Fruit fly (Drosophila melanogaster) whole organism, wandering third instar larva: Measurements from ENCODE around the gene Ugt307A1.
A peak's percentile ranks its signal among the peaks of the same experiment; 100 is the strongest.

Experiments used
- Abd-B ChIP-seq: fragments of >200 bp; optimal IDR thresholded peaks from 2 replicates; lab custom pipeline; 2017; ENCODE audit warnings: missing biosample characterization, missing genetic modification characterization
- CG32264 ChIP-seq: fragments of 200-800 bp; sonication (Bioruptor generic); optimal IDR thresholded peaks from 2 replicates; lab custom pipeline; 2016; ENCODE audit warnings: missing biosample characterization, missing genetic modification characterization
- CG9705 ChIP-seq: fragments of 200-800 bp; sonication (Bioruptor generic); optimal IDR thresholded peaks from 2 replicates; lab custom pipeline; 2018; ENCODE audit warnings: missing biosample characterization, mild to moderate bottlenecking, missing genetic modification characterization
- CrebA ChIP-seq: fragments of 200-800 bp; sonication (Bioruptor generic); optimal IDR thresholded peaks from 2 replicates; lab custom pipeline; 2016; ENCODE audit warnings: missing biosample characterization, mild to moderate bottlenecking, missing genetic modification characterization, borderline replicate concordance
- Dfd ChIP-seq: fragments of >200 bp; optimal IDR thresholded peaks from 2 replicates; lab custom pipeline; 2017; ENCODE audit warnings: missing biosample characterization, missing genetic modification characterization
- Dif ChIP-seq: fragments of 200-275, 200-300 bp; sonication (Bioruptor generic); optimal IDR thresholded peaks from 2 replicates; lab custom pipeline; 2018; ENCODE audit warnings: missing biosample characterization, missing genetic modification characterization; ENCODE audit not compliant: partially characterized antibody
- GATAd ChIP-seq: sonication (Bioruptor generic); optimal IDR thresholded peaks from 2 replicates; lab custom pipeline; 2016; ENCODE audit warnings: missing biosample characterization, missing genetic modification characterization
- HLH106 ChIP-seq: fragments of 200-800 bp; optimal IDR thresholded peaks from 3 replicates; lab custom pipeline; 2019; ENCODE audit warnings: missing biosample characterization, mild to moderate bottlenecking, missing genetic modification characterization, moderate library complexity
- Hnf4 ChIP-seq: fragments of 200-800 bp; sonication (Bioruptor generic); optimal IDR thresholded peaks from 2 replicates; lab custom pipeline; 2016; ENCODE audit warnings: missing biosample characterization, mild to moderate bottlenecking, missing genetic modification characterization
- Hr78 ChIP-seq: fragments of >200 bp; optimal IDR thresholded peaks from 2 replicates; lab custom pipeline; 2017; ENCODE audit warnings: missing biosample characterization, missing genetic modification characterization
- Hr83 ChIP-seq: fragments of 200-300 bp; sonication (Bioruptor generic); optimal IDR thresholded peaks from 2 replicates; lab custom pipeline; 2016; ENCODE audit warnings: missing biosample characterization, mild to moderate bottlenecking, missing genetic modification characterization, moderate library complexity; ENCODE audit not compliant: poor library complexity, severe bottlenecking
- Jra ChIP-seq: sonication (Bioruptor generic); optimal IDR thresholded peaks from 2 replicates; lab custom pipeline; 2016; ENCODE audit warnings: missing biosample characterization, missing genetic modification characterization
- Mio ChIP-seq: sonication (Bioruptor generic); optimal IDR thresholded peaks from 2 replicates; lab custom pipeline; 2016; ENCODE audit warnings: missing biosample characterization, missing genetic modification characterization
- Myc ChIP-seq: fragments of >200 bp; optimal IDR thresholded peaks from 2 replicates; lab custom pipeline; 2017
- N ChIP-seq: fragments of >200 bp; optimal IDR thresholded peaks from 2 replicates; lab custom pipeline; 2018; ENCODE audit warnings: missing biosample characterization, missing external identifiers, missing genetic modification characterization
- OdsH ChIP-seq: fragments of 200-800 bp; sonication (Bioruptor generic); optimal IDR thresholded peaks from 2 replicates; lab custom pipeline; 2016; ENCODE audit warnings: missing biosample characterization, mild to moderate bottlenecking, missing genetic modification characterization
- Rel ChIP-seq, 2 experiments: fragments of 200-800 bp; sonication (Bioruptor generic) in 1 of 2; optimal IDR thresholded peaks; 2 replicates in 1 of 2; 3 replicates in 1 of 2; lab custom pipeline; 2016 to 2019; ENCODE audit warnings: mild to moderate bottlenecking in 2 of 2, missing biosample characterization in 2 of 2, missing genetic modification characterization in 2 of 2, moderate library complexity in 1 of 2
- Sp1 ChIP-seq: fragments of 200-800 bp; sonication (Bioruptor generic); optimal IDR thresholded peaks from 3 replicates; lab custom pipeline; 2019; ENCODE audit warnings: missing biosample characterization, mild to moderate bottlenecking, missing genetic modification characterization, moderate library complexity
- Vsx2 ChIP-seq: fragments of 200-300, 225-300 bp; sonication (Bioruptor generic); optimal IDR thresholded peaks from 2 replicates; lab custom pipeline; 2018; ENCODE audit warnings: missing biosample characterization, missing genetic modification characterization; ENCODE audit not compliant: partially characterized antibody
- br ChIP-seq: fragments of 200-800 bp; sonication (Bioruptor generic); optimal IDR thresholded peaks from 2 replicates; lab custom pipeline; 2016; ENCODE audit warnings: missing biosample characterization, missing genetic modification characterization
- brk ChIP-seq: fragments of 200-800 bp; sonication (Bioruptor generic); optimal IDR thresholded peaks from 2 replicates; lab custom pipeline; 2016; ENCODE audit warnings: missing biosample characterization, mild to moderate bottlenecking, missing genetic modification characterization
- dl ChIP-seq, 2 experiments: fragments of 175-275, 200-275 bp in 1 of 2; fragments of 200-275 bp in 1 of 2; sonication (Bioruptor generic); optimal IDR thresholded peaks; lab custom pipeline; 2018; ENCODE audit warnings: mild to moderate bottlenecking in 2 of 2, missing biosample characterization in 2 of 2, missing genetic modification characterization in 2 of 2, moderate library complexity in 2 of 2; ENCODE audit not compliant: partially characterized antibody in 2 of 2, insufficient read depth in 1 of 2
- dmrt93B ChIP-seq: fragments of 200-800 bp; sonication (Bioruptor generic); optimal IDR thresholded peaks from 2 replicates; lab custom pipeline; 2018; ENCODE audit warnings: missing biosample characterization, mild to moderate bottlenecking, missing genetic modification characterization
- dsf ChIP-seq: sonication (Bioruptor generic); optimal IDR thresholded peaks from 2 replicates; lab custom pipeline; 2016; ENCODE audit warnings: missing biosample characterization, missing genetic modification characterization, borderline replicate concordance
- ey ChIP-seq: fragments of 200-800 bp; sonication (Bioruptor generic); optimal IDR thresholded peaks from 2 replicates; lab custom pipeline; 2016; ENCODE audit warnings: missing biosample characterization, missing genetic modification characterization
- foxo ChIP-seq, 2 experiments: fragments of 200-800 bp; sonication (Bioruptor generic); optimal IDR thresholded peaks; 2 replicates in 1 of 2; 3 replicates in 1 of 2; lab custom pipeline; 2016 to 2017; ENCODE audit warnings: missing biosample characterization in 2 of 2, missing genetic modification characterization in 2 of 2
- fru ChIP-seq: fragments of 200-800 bp; sonication (Bioruptor generic); optimal IDR thresholded peaks from 3 replicates; lab custom pipeline; 2016; ENCODE audit warnings: missing biosample characterization, mild to moderate bottlenecking, missing genetic modification characterization
- h ChIP-seq: fragments of 200-800 bp; sonication (Bioruptor generic); optimal IDR thresholded peaks from 3 replicates; lab custom pipeline; 2016; ENCODE audit warnings: missing biosample characterization, mild to moderate bottlenecking, missing genetic modification characterization
- jim ChIP-seq: fragments of 175-275, 200-325 bp; sonication (Bioruptor generic); optimal IDR thresholded peaks from 2 replicates; lab custom pipeline; 2016; ENCODE audit warnings: missing biosample characterization, mild to moderate bottlenecking, missing genetic modification characterization
- lola ChIP-seq: fragments of >200 bp; optimal IDR thresholded peaks from 2 replicates; lab custom pipeline; 2017; ENCODE audit warnings: missing biosample characterization, missing genetic modification characterization
- pan ChIP-seq: fragments of >200 bp; optimal IDR thresholded peaks from 2 replicates; lab custom pipeline; 2017
- psq ChIP-seq: fragments of 200-800 bp; sonication (Bioruptor generic); optimal IDR thresholded peaks from 3 replicates; lab custom pipeline; 2017; ENCODE audit warnings: missing biosample characterization, mild to moderate bottlenecking, missing genetic modification characterization, moderate library complexity
- rgr ChIP-seq: fragments of 200-800 bp; sonication (Bioruptor generic); optimal IDR thresholded peaks from 3 replicates; lab custom pipeline; 2016; ENCODE audit warnings: missing biosample characterization, mild to moderate bottlenecking, missing genetic modification characterization
- sage ChIP-seq: fragments of 200-800 bp; sonication (Bioruptor generic); optimal IDR thresholded peaks from 2 replicates; lab custom pipeline; 2016; ENCODE audit warnings: missing biosample characterization, mild to moderate bottlenecking, missing genetic modification characterization
- sv ChIP-seq: fragments of 200-800 bp; sonication (Bioruptor generic); optimal IDR thresholded peaks from 3 replicates; lab custom pipeline; 2016; ENCODE audit warnings: missing biosample characterization, missing genetic modification characterization
- tai ChIP-seq: sonication (Bioruptor generic); optimal IDR thresholded peaks from 2 replicates; lab custom pipeline; 2016; ENCODE audit warnings: missing biosample characterization, missing genetic modification characterization
- usp ChIP-seq: fragments of >200 bp; optimal IDR thresholded peaks from 2 replicates; lab custom pipeline; 2017; ENCODE audit warnings: missing biosample characterization, missing genetic modification characterization
- woc ChIP-seq: sonication (Bioruptor generic); optimal IDR thresholded peaks from 2 replicates; lab custom pipeline; 2016; ENCODE audit warnings: missing biosample characterization, mild to moderate bottlenecking, missing genetic modification characterization

The Ugt307A1 gene

DNA sequence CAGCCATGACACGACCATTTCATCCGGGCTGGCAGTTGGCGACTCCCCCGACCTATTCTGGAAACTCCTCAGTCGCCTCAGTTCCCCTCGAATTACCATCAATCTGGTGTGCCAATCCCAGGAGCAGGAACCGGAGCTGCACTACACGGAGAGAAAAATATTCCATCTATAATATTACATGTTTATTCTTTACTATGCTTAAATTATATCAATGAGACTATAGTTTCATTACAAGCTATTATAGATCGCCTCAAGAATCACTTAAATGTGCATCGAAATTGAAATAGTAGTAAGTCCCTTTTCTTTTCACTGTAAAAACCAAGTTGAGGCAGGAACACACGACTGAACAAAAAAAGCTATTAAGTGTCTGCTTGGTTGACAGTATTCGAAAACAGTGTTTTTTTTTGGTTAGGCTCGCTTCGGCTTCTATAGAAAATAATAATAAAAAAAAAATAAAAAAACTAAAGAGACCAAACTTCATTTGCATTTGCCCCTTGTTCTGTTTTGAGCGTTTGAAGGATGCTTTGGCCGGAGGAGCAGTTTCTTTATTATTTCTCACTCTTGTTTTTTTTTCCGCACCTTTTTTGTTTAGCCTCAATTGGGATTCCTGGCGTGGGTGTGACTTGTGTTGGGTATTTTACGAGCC, 8.4 kb downstream of the Ugt307A1 start:
- no peak for TF ChIP-seq Hr83 (GFP tag; lab: Kevin White, UChicago)
- TF ChIP-seq CrebA (GFP tag; lab: Kevin White, UChicago) = no peak
- TF ChIP-seq Mio = no peak
- no peak for TF ChIP-seq Abd-B
- TF ChIP-seq foxo (GFP tag; optimal IDR thresholded peaks at IDR 0.05; lab: Kevin White, UChicago) = peak in 1 of 2 experiments; percentile 49
- no peak for TF ChIP-seq Hr78 (GFP tag; lab: Kevin White, UChicago)
- TF ChIP-seq pan (lab: Kevin White, UChicago) = no peak
- no peak for TF ChIP-seq jim (GFP tag; lab: Kevin White, UChicago)
- TF ChIP-seq Dif = no peak
- no peak for TF ChIP-seq dsf (GFP tag; lab: Kevin White, UChicago)
- TF ChIP-seq fru (GFP tag; lab: Kevin White, UChicago) = peak; percentile 73
- no peak for TF ChIP-seq sage
- TF ChIP-seq Sp1 (GFP tag; lab: Kevin White, UChicago) = peak; percentile 41
- TF ChIP-seq br (GFP tag; lab: Kevin White, UChicago) = peak; percentile 48
- TF ChIP-seq N (GFP tag; lab: Kevin White, UChicago) = no peak
- TF ChIP-seq CG32264 (GFP tag; lab: Kevin White, UChicago) = no peak
- no peak for TF ChIP-seq lola (GFP tag; lab: Kevin White, UChicago)
- TF ChIP-seq Rel (GFP tag; optimal IDR thresholded peaks at IDR 0.05; lab: Kevin White, UChicago) = no peak
- no peak for TF ChIP-seq Rel (tag; optimal IDR thresholded peaks at IDR 0.05; lab: Kevin White, UChicago)
- TF ChIP-seq dl (GFP tag; optimal IDR thresholded peaks at IDR 0.05; lab: Kevin White, UChicago; ENCODE audit: insufficient read depth in 1 of 2, partially characterized antibody in 2 of 2) = no peak
- no peak for TF ChIP-seq sv (GFP tag; lab: Kevin White, UChicago)
- TF ChIP-seq h = peak; percentile 69
- TF ChIP-seq HLH106 = peak; percentile 35
- peak; percentile 33 for TF ChIP-seq psq
- peak; percentile 61 for TF ChIP-seq Hnf4 (GFP tag; lab: Kevin White, UChicago)
- TF ChIP-seq Vsx2 (GFP tag; lab: Kevin White, UChicago) = no peak
- no peak for TF ChIP-seq brk (GFP tag; lab: Kevin White, UChicago)
- TF ChIP-seq dmrt93B (GFP tag; lab: Kevin White, UChicago) = no peak
- no peak for TF ChIP-seq Dfd (GFP tag; lab: Kevin White, UChicago)
- peak; percentile 60 for TF ChIP-seq ey
- peak; percentile 31 for TF ChIP-seq OdsH (GFP tag; lab: Kevin White, UChicago)
- TF ChIP-seq woc (GFP tag; lab: Kevin White, UChicago) = peak; percentile 6
- no peak for TF ChIP-seq Jra (GFP tag; lab: Kevin White, UChicago)
- no peak for TF ChIP-seq tai (GFP tag; lab: Kevin White, UChicago)
- TF ChIP-seq GATAd (GFP tag; lab: Kevin White, UChicago) = no peak
- no peak for TF ChIP-seq usp (GFP tag; lab: Kevin White, UChicago)
- no peak for TF ChIP-seq Myc (lab: Kevin White, UChicago)
- peak; percentile 61 for TF ChIP-seq rgr (GFP tag; lab: Kevin White, UChicago)
- TF ChIP-seq CG9705 (GFP tag; lab: Kevin White, UChicago) = no peak

DNA sequence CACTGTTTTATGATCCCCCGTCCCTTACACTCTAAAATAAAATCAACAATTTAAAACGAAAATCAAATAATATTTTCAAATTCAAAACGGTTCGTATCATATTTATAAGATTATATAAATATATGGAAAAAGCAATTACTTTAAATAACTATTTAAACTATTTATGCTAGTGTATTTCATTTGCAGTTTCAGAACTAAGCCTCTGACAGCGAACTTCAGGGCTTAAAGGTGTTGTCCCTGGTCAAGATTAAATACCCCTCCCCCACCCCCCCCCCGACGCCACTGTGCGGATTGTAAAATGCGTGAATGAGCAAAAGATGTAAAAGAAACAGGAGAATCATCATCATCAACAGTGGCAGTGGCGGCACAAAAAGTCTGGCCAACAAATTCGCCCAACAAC, 9.0 kb downstream of the Ugt307A1 start:
- TF ChIP-seq Sp1 (GFP tag; lab: Kevin White, UChicago) (no peak), CrebA (GFP tag; lab: Kevin White, UChicago) (no peak), Abd-B (no peak), Rel (GFP tag; optimal IDR thresholded peaks at IDR 0.05; lab: Kevin White, UChicago) (no peak), Rel (tag; optimal IDR thresholded peaks at IDR 0.05; lab: Kevin White, UChicago) (no peak)
